Fruit fly (Drosophila melanogaster): ENCODE results near the gene CG14252.

DNA sequence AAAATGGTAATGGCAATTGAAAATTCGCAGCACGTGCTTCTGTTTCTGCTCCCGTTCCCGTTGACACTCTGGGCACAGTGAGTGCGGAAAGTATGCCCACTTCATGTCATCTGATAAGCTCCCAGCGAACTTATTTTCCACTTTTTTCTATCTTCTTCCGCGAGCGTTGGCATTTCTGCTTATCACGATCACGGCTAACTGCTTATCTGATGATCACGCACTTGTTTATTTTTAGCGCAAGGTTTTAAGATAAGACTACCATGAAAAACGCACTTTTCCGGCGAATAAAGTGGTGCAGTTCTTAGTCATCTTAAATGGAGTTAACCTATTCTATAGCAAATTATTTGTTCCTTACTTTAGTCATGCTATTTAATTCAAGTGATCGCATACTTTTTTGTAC lies 7.9 kb upstream of the CG14252 start:
- TF ChIP-seq CG33017 (tag; optimal IDR thresholded peaks at IDR 0.05): no peak
- no peak for TF ChIP-seq toe (GFP tag; optimal IDR thresholded peaks at IDR 0.05)
- TF ChIP-seq CG1620 (GFP tag; optimal IDR thresholded peaks at IDR 0.05): no peak
- no peak for TF ChIP-seq Crg-1 (GFP tag; optimal IDR thresholded peaks at IDR 0.05)
- no peak for TF ChIP-seq tj (GFP tag; optimal IDR thresholded peaks at IDR 0.05)
- TF ChIP-seq cnc (optimal IDR thresholded peaks at IDR 0.05): no peak
- no peak for TF ChIP-seq CG11617 (GFP tag; optimal IDR thresholded peaks at IDR 0.05)

Data from whole organism, adult.